Worm (Caenorhabditis elegans) whole organism, early embryonic: ENCODE measurements around the gene epg-6.

Source experiments
- B0310.2 ChIP-seq: sonication (generic microtip); optimal IDR thresholded peaks from 2 replicates; lab custom pipeline; 2016; ENCODE audit warnings: mild to moderate bottlenecking, missing genetic modification characterization, missing compliant biosample characterization
- F13C5.2 ChIP-seq: sonication (generic microtip); optimal IDR thresholded peaks from 2 replicates; lab custom pipeline; 2017; ENCODE audit warnings: mild to moderate bottlenecking, missing genetic modification characterization, inconsistent platforms, missing compliant biosample characterization
- aly-1 ChIP-seq: sonication (generic microtip); optimal IDR thresholded peaks from 2 replicates; lab custom pipeline; 2016; ENCODE audit warnings: missing genetic modification characterization, missing compliant biosample characterization
- ama-1 ChIP-seq: fragments of 150-350 bp; optimal IDR thresholded peaks from 2 replicates; lab custom pipeline; 2014
- ceh-13 ChIP-seq: fragments of 200-800 bp; sonication (Bioruptor generic); optimal IDR thresholded peaks from 2 replicates; lab custom pipeline; 2018; ENCODE audit warnings: mild to moderate bottlenecking, missing genetic modification characterization, missing compliant biosample characterization
- ceh-36 ChIP-seq: sonication (generic microtip); optimal IDR thresholded peaks from 2 replicates; lab custom pipeline; 2016; ENCODE audit warnings: missing genetic modification characterization, inconsistent platforms, missing compliant biosample characterization
- ets-7 ChIP-seq: sonication (generic microtip); optimal IDR thresholded peaks from 2 replicates; lab custom pipeline; 2016; ENCODE audit warnings: missing genotype, missing genetic modification characterization, missing compliant biosample characterization
- flt-1 ChIP-seq: fragments of 200-800 bp; sonication (Bioruptor generic); IDR thresholded peaks from 2 replicates; pipeline ENCODE4 v1.3.6; 2022; ENCODE audit warnings: missing genetic modification characterization, missing compliant biosample characterization
- hmbx-1 ChIP-seq: sonication (generic microtip); optimal IDR thresholded peaks from 2 replicates; lab custom pipeline; 2016; ENCODE audit warnings: mild to moderate bottlenecking, missing genetic modification characterization, missing compliant biosample characterization
- hmg-4 ChIP-seq: fragments of 200-800 bp; sonication (Bioruptor generic); optimal IDR thresholded peaks from 2 replicates; lab custom pipeline; 2018; ENCODE audit warnings: mild to moderate bottlenecking, missing genetic modification characterization, missing compliant biosample characterization
- hnd-1 ChIP-seq: sonication (generic microtip); optimal IDR thresholded peaks from 2 replicates; lab custom pipeline; 2016; ENCODE audit warnings: missing genetic modification characterization, missing compliant biosample characterization
- pes-1 ChIP-seq: fragments of 200-800 bp; sonication (Bioruptor generic); IDR thresholded peaks from 2 replicates; pipeline ENCODE4 v1.3.6; 2022; ENCODE audit warnings: missing genetic modification reagents, missing genetic modification characterization, missing compliant biosample characterization
- scrt-1 ChIP-seq: fragments of 200-800 bp; sonication (Bioruptor generic); IDR thresholded peaks from 2 replicates; pipeline ENCODE4 v1.3.6; 2022; ENCODE audit warnings: missing genetic modification characterization, missing compliant biosample characterization
- sea-1 ChIP-seq: fragments of 200-800 bp; sonication (Bioruptor generic); conservative IDR thresholded peaks from 2 replicates; pipeline ENCODE4 v1.3.6; 2022; ENCODE audit warnings: missing genetic modification characterization, missing compliant biosample characterization
- tbx-11 ChIP-seq: fragments of 200-800 bp; sonication (Bioruptor generic); IDR thresholded peaks from 2 replicates; pipeline ENCODE4 v1.3.6; 2022; ENCODE audit warnings: missing genetic modification characterization, missing compliant biosample characterization
- tbx-37 ChIP-seq: fragments of 200-800 bp; sonication (Bioruptor generic); conservative IDR thresholded peaks from 2 replicates; pipeline ENCODE4 v1.3.6; 2022; ENCODE audit warnings: missing genetic modification reagents, missing genetic modification characterization, missing compliant biosample characterization
- tra-4 ChIP-seq: sonication (generic microtip); optimal IDR thresholded peaks from 2 replicates; lab custom pipeline; 2017; ENCODE audit warnings: missing genetic modification characterization, missing compliant biosample characterization

Gene epg-6

DNA sequence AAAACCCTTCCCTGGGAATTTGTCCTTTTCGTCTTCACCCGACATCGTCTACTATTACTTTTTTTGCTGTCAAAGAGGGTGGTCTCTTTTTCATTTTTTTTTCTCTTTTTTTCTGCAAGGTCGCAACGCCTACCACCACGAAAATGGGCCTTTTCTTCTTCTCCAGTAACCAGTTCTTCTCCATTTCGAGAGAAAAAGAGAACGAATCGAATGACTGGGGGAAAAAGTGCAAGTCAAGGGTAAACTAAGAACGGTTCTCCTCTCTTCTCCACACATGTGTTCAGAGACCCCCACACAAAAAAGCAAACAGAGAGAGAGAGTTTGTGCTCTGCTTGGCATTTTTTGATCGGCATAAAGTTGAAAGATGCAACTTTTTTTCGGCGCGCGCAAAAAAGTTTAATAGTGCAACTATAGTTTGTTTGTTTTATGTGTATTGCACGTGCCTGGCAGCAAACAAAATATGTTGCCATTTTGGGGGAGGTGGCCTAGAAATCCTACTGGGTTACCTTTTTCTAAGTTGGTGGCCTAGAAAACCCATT is 36.6 kb upstream of the epg-6 start:
- TF ChIP-seq B0310.2 (tag; lab: Kevin White, UChicago) (no peak), hnd-1 (no peak), hmg-4 (GFP tag; lab: Kevin White, UChicago) (no peak), ceh-13 (GFP tag; lab: Kevin White, UChicago) (no peak)

DNA sequence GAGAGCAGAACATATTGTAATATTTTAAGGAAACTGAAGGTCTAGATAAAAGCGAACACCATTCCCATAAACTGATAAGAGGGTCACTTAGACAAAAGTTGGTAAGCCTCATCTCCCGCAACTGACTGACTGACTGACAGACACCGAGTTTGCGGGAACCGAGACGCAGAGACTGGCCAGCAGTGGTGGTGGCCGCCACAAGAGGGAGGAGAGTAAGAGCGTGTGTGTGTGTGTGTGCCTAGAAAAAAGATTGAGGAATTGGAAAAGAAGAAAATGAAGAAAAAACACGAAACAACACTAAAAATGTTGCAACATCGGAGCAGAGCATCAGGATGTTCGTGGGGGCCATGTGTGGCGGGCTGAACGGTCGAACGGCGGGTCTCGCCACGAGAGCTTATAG is 34.6 kb upstream of the epg-6 start:
- no peak for TF ChIP-seq sea-1 (GFP tag; lab: Robert Waterston, UW)
- no peak for TF ChIP-seq pes-1
- TF ChIP-seq F13C5.2 (tag; lab: Kevin White, UChicago), result no peak
- no peak for TF ChIP-seq tra-4
- TF ChIP-seq tbx-37 (GFP tag; lab: Robert Waterston, UW), result no peak
- TF ChIP-seq ama-1 (lab: Kevin White, UChicago), result no peak
- TF ChIP-seq B0310.2 (tag; lab: Kevin White, UChicago), result no peak
- no peak for TF ChIP-seq hnd-1
- TF ChIP-seq scrt-1 (GFP tag; lab: Robert Waterston, UW), result no peak

- TF ChIP-seq ceh-13 (GFP tag; lab: Kevin White, UChicago) (no peak), ceh-36 (tag; lab: Kevin White, UChicago) (no peak), tra-4 (no peak), F13C5.2 (tag; lab: Kevin White, UChicago) (no peak), ama-1 (lab: Kevin White, UChicago) (no peak), sea-1 (GFP tag; lab: Robert Waterston, UW) (no peak), aly-1 (tag; lab: Kevin White, UChicago) (peak; percentile 47), ets-7 (no peak), tbx-37 (GFP tag; lab: Robert Waterston, UW) (no peak), flt-1 (0 out of 2 replicates have a peak, but pooled peaks have one; percentile 8), B0310.2 (tag; lab: Kevin White, UChicago) (no peak), hmbx-1 (tag; lab: Kevin White, UChicago) (no peak), scrt-1 (GFP tag; lab: Robert Waterston, UW) (no peak), pes-1 (no peak; the same call in 1 of the 2 replicates)
Measured at ce11 chrIII:10634034-10634433, 34.0 kb upstream of the epg-6 start.

ce11 chrIII:10633403-10633674 is 33.4 kb upstream of the epg-6 start, which contains the start of gene Y39A1A.9:
Y39A1A.9 (minus strand) TSS chrIII:10633501.
- TF ChIP-seq hnd-1 (no peak), scrt-1 (GFP tag; lab: Robert Waterston, UW) (no peak), ceh-36 (tag; lab: Kevin White, UChicago) (no peak), tra-4 (no peak), pes-1 (no peak), sea-1 (GFP tag; lab: Robert Waterston, UW) (no peak), tbx-37 (GFP tag; lab: Robert Waterston, UW) (no peak), tbx-11 (GFP tag; lab: Robert Waterston, UW) (no peak), B0310.2 (tag; lab: Kevin White, UChicago) (no peak), ceh-13 (GFP tag; lab: Kevin White, UChicago) (no peak), flt-1 (no peak), hmg-4 (GFP tag; lab: Kevin White, UChicago) (no peak), ets-7 (no peak)

DNA sequence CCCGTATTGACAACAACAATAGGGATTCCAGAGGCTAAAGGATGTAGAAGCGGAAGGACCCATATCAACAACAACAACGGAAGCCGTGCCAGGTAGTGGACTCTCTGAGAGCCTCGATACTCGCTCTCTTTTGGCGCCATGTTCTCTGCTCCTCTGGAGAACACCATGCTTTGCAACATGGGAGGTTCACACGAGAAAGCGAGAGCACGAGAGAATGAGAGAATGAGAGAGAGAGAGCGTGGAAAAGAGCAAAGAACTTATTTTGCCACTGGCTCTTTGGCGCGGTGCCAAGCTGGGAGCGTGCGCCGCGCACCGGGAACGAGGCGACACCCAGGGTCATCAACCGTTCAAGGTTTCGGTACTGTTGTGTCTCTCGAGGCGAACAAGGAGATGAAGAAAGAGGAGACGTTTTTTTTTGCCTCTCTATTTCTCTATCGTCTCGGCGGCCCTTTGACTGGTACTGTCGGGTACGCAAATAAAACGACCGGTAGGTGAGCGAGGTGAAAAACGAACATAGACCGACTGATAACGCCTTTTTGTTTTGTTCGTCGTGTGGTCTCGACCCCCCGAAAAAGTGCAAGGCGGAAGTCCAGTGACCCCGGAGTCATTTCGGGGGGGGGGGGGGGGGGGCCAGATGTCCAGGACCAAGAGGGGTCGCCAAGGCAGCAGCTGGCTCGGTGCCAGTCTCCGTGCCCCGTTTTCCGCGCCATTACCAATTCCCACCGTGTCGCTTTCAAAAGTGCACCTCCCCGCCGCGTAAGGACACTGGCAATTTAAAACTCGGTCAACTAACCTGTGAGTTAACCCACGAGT is 32.8 kb upstream of the epg-6 start, which contains the start of gene Y39A1A.10:
Y39A1A.10 (plus strand) TSS at position 139 of the 813 bp plus-strand sequence.
- TF ChIP-seq ama-1 (lab: Kevin White, UChicago), result no peak
- TF ChIP-seq hmg-4 (GFP tag; lab: Kevin White, UChicago), result no peak
- no peak for TF ChIP-seq tbx-11 (GFP tag; lab: Robert Waterston, UW)
- TF ChIP-seq sea-1 (GFP tag; lab: Robert Waterston, UW), result no peak
- TF ChIP-seq ceh-36 (tag; lab: Kevin White, UChicago), result no peak
- no peak for TF ChIP-seq ets-7
- no peak for TF ChIP-seq tra-4
- TF ChIP-seq hmbx-1 (tag; lab: Kevin White, UChicago), result no peak
- no peak for TF ChIP-seq tbx-37 (GFP tag; lab: Robert Waterston, UW)
- no peak for TF ChIP-seq B0310.2 (tag; lab: Kevin White, UChicago)
- no peak for TF ChIP-seq F13C5.2 (tag; lab: Kevin White, UChicago)
- TF ChIP-seq flt-1, result no peak
- no peak for TF ChIP-seq ceh-13 (GFP tag; lab: Kevin White, UChicago)
- TF ChIP-seq pes-1, result no peak
- no peak for TF ChIP-seq aly-1 (tag; lab: Kevin White, UChicago)

DNA sequence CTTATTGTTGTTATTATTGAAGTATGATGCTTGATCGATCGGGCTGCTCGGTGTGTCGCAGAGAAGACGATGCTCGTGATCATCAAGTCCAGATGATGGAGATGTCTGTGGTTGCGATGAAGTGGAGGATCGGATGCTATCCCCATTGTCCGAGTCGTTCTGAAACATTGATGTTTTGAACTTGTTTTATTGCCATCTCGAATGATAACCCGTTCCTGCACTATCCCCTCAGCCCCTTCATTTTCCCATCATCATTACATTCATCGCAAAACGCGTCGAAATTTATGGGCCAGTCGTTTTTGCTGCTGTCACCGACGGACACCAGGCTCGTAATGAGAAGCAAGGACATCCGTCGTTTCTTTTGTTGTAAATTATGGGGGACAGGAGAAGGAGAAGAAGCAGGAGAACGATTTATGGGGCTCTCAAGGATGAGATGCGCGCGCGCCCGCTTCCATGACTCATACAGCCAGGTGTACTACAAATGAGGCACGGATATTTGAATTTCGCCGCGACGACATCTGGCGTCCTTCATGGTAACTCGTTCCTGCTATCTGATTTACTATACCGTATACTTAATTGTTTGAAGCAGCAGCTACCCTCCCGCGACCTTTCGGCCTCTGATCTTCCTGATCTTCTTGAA is 32.0 kb upstream of the epg-6 start:
- no peak for TF ChIP-seq F13C5.2 (tag; lab: Kevin White, UChicago)
- no peak for TF ChIP-seq hmbx-1 (tag; lab: Kevin White, UChicago)
- TF ChIP-seq tbx-11 (GFP tag; lab: Robert Waterston, UW), result no peak
- TF ChIP-seq scrt-1 (GFP tag; lab: Robert Waterston, UW), result no peak
- TF ChIP-seq aly-1 (tag; lab: Kevin White, UChicago), result no peak
- TF ChIP-seq ama-1 (lab: Kevin White, UChicago), result no peak
- TF ChIP-seq ceh-36 (tag; lab: Kevin White, UChicago), result no peak
- no peak for TF ChIP-seq hmg-4 (GFP tag; lab: Kevin White, UChicago)
- TF ChIP-seq ets-7, result no peak
- no peak for TF ChIP-seq sea-1 (GFP tag; lab: Robert Waterston, UW)
- no peak for TF ChIP-seq tbx-37 (GFP tag; lab: Robert Waterston, UW)
- no peak for TF ChIP-seq ceh-13 (GFP tag; lab: Kevin White, UChicago)
- TF ChIP-seq B0310.2 (tag; lab: Kevin White, UChicago), result no peak
- no peak for TF ChIP-seq tra-4
